Fruit fly (Drosophila melanogaster) S2 (cell line): ENCODE measurements around the gene aay.

ENCODE experiments used
- CG8478 ChIP-seq: fragments of >200 bp; optimal IDR thresholded peaks from 2 replicates; lab custom pipeline; 2018
- CTCF ChIP-seq, 2 experiments: fragments of >200 bp; optimal IDR thresholded peaks; 2 replicates each; lab custom pipeline; 2018

dm6 chr3L:9373374-9374004, 49.6 kb upstream of the aay start:
- TF ChIP-seq CG8478 (no peak), CTCF (optimal IDR thresholded peaks at IDR 0.05; lab: Kevin White, UChicago) (no peak)
